Fruit fly (Drosophila melanogaster) whole organism, embryonic: ENCODE results near the gene Adgf-C.
A peak's percentile ranks its signal among the peaks of the same experiment; 100 is the strongest.

Experiments used
- Aef1 ChIP-seq: fragments of 200-800 bp; sonication (Bioruptor generic); IDR thresholded peaks from 3 replicates; pipeline ENCODE4 v1.3.6; 2022; ENCODE audit warnings: missing biosample characterization, missing genetic modification characterization
- Asciz ChIP-seq: fragments of 200-800 bp; sonication (Bioruptor generic); optimal IDR thresholded peaks from 2 replicates; lab custom pipeline; 2017; ENCODE audit warnings: missing biosample characterization, mild to moderate bottlenecking, missing genetic modification characterization, missing genetic modification reagents
- Atf-2 ChIP-seq: fragments of 200-800 bp; sonication (Bioruptor generic); optimal IDR thresholded peaks from 2 replicates; lab custom pipeline; 2016; ENCODE audit warnings: missing biosample characterization, missing genetic modification characterization
- Blimp-1 ChIP-seq: fragments of 200-800 bp; sonication (Bioruptor generic); optimal IDR thresholded peaks from 3 replicates; lab custom pipeline; 2018; ENCODE audit warnings: missing biosample characterization, missing genetic modification characterization, mild to moderate bottlenecking, moderate library complexity, missing genetic modification reagents
- C15 ChIP-seq: fragments of 200-800 bp; sonication (Bioruptor generic); IDR thresholded peaks from 3 replicates; pipeline ENCODE4 v1.3.6; 2022; ENCODE audit warnings: missing biosample characterization, missing genetic modification characterization
- CG11093 ChIP-seq: fragments of 200-800 bp; sonication (Bioruptor generic); IDR thresholded peaks from 3 replicates; pipeline ENCODE4 v1.3.6; 2022; ENCODE audit warnings: missing biosample characterization, missing genetic modification characterization
- CG12071 ChIP-seq: fragments of 200-800 bp; sonication (Bioruptor generic); optimal IDR thresholded peaks from 3 replicates; lab custom pipeline; 2018; ENCODE audit warnings: missing biosample characterization, mild to moderate bottlenecking, missing genetic modification characterization
- CG12155 ChIP-seq: fragments of 200-800 bp; sonication (Bioruptor generic); optimal IDR thresholded peaks from 3 replicates; lab custom pipeline; 2016; ENCODE audit warnings: missing biosample characterization, missing genetic modification characterization
- CG12659 ChIP-seq: fragments of 200-800 bp; sonication (Bioruptor generic); optimal IDR thresholded peaks from 3 replicates; lab custom pipeline; 2017; ENCODE audit warnings: mild to moderate bottlenecking, missing biosample characterization, missing genetic modification reagents, missing genetic modification characterization
- CG13123 ChIP-seq: fragments of 200-800 bp; sonication (Bioruptor generic); optimal IDR thresholded peaks from 2 replicates; lab custom pipeline; 2016; ENCODE audit warnings: missing biosample characterization, missing genetic modification characterization
- CG13624 ChIP-seq: fragments of 200-800 bp; sonication (Bioruptor generic); optimal IDR thresholded peaks from 2 replicates; lab custom pipeline; 2016; ENCODE audit warnings: missing biosample characterization, missing genetic modification characterization
- CG14860 ChIP-seq: fragments of 200-800 bp; sonication (Bioruptor generic); IDR thresholded peaks from 3 replicates; pipeline ENCODE4 v1.3.6; 2022; ENCODE audit warnings: missing biosample characterization, missing genetic modification characterization; ENCODE audit not compliant: partially characterized antibody
- CG17361 ChIP-seq: fragments of 200-800 bp; sonication (Bioruptor generic); IDR thresholded peaks from 3 replicates; pipeline ENCODE4 v1.3.6; 2022; ENCODE audit warnings: missing biosample characterization, missing genetic modification characterization
- CG1792 ChIP-seq: fragments of 200-800 bp; sonication (Bioruptor generic); optimal IDR thresholded peaks from 2 replicates; lab custom pipeline; 2016; ENCODE audit warnings: missing biosample characterization, missing genetic modification characterization
- CG2712 ChIP-seq: fragments of 200-800 bp; optimal IDR thresholded peaks from 3 replicates; lab custom pipeline; 2019; ENCODE audit warnings: missing biosample characterization, mild to moderate bottlenecking, missing genetic modification characterization, moderate library complexity
- CG3065 ChIP-seq: fragments of 200-800 bp; sonication (Bioruptor generic); optimal IDR thresholded peaks from 2 replicates; lab custom pipeline; 2016; ENCODE audit warnings: missing biosample characterization, missing genetic modification characterization
- CG31388 ChIP-seq: fragments of 200-800 bp; sonication (Bioruptor generic); optimal IDR thresholded peaks from 2 replicates; lab custom pipeline; 2016; ENCODE audit warnings: missing biosample characterization, missing genetic modification characterization
- CG33557 ChIP-seq: fragments of 200-800 bp; sonication (Bioruptor generic); optimal IDR thresholded peaks from 2 replicates; lab custom pipeline; 2019; ENCODE audit warnings: missing biosample characterization, mild to moderate bottlenecking, missing genetic modification characterization, moderate library complexity
- CG4424 ChIP-seq: fragments of 200-800 bp; sonication (Bioruptor generic); optimal IDR thresholded peaks from 3 replicates; lab custom pipeline; 2016; ENCODE audit warnings: missing biosample characterization, missing genetic modification characterization
- CG4617 ChIP-seq: fragments of 200-800 bp; sonication (Bioruptor generic); optimal IDR thresholded peaks from 3 replicates; lab custom pipeline; 2016; ENCODE audit warnings: missing biosample characterization, missing genetic modification characterization, borderline replicate concordance
- CG6175 ChIP-seq: fragments of 200-800 bp; sonication (Bioruptor generic); IDR thresholded peaks from 3 replicates; pipeline ENCODE4 v1.3.6; 2022; ENCODE audit warnings: missing biosample characterization, missing genetic modification characterization
- CG6791 ChIP-seq: fragments of 200-800 bp; sonication (Bioruptor generic); IDR thresholded peaks from 3 replicates; pipeline ENCODE4 v1.3.6; 2022; ENCODE audit warnings: missing biosample characterization, missing genetic modification characterization; ENCODE audit not compliant: partially characterized antibody
- CG8089 ChIP-seq: fragments of 200-800 bp; sonication (Bioruptor generic); optimal IDR thresholded peaks from 3 replicates; lab custom pipeline; 2016; ENCODE audit warnings: missing biosample characterization, missing genetic modification characterization
- CG8290 ChIP-seq, 3 experiments: fragments of 200-800 bp; sonication (Bioruptor generic); optimal IDR thresholded peaks; 2 replicates each; lab custom pipeline; 2016 to 2019; ENCODE audit warnings: missing biosample characterization in 3 of 3, missing genetic modification characterization in 3 of 3, mild to moderate bottlenecking in 2 of 3, moderate library complexity in 1 of 3
- CG8478 ChIP-seq: fragments of >200 bp; optimal IDR thresholded peaks from 2 replicates; lab custom pipeline; 2018
- D19B ChIP-seq: fragments of 200-800 bp; sonication (Bioruptor generic); optimal IDR thresholded peaks from 2 replicates; lab custom pipeline; 2017; ENCODE audit warnings: missing biosample characterization, mild to moderate bottlenecking, missing genetic modification characterization
- ERR ChIP-seq: fragments of 200-800 bp; sonication (Bioruptor generic); optimal IDR thresholded peaks from 2 replicates; lab custom pipeline; 2016; ENCODE audit warnings: missing biosample characterization, missing genetic modification characterization
- HLHmδ ChIP-seq: fragments of 200-800 bp; sonication (Bioruptor generic); optimal IDR thresholded peaks from 2 replicates; lab custom pipeline; 2018; ENCODE audit warnings: missing biosample characterization, mild to moderate bottlenecking, missing genetic modification characterization, moderate library complexity
- HmgZ ChIP-seq: fragments of 200-800 bp; sonication (Bioruptor generic); optimal IDR thresholded peaks from 2 replicates; lab custom pipeline; 2018; ENCODE audit warnings: missing biosample characterization, mild to moderate bottlenecking, missing genetic modification characterization
- Hmx ChIP-seq: fragments of 200-800 bp; sonication (Bioruptor generic); optimal IDR thresholded peaks from 2 replicates; lab custom pipeline; 2016; ENCODE audit warnings: missing biosample characterization, missing genetic modification characterization
- Hr51 ChIP-seq, 2 experiments: fragments of 200-800 bp; sonication (Bioruptor generic); optimal IDR thresholded peaks; 2 replicates in 1 of 2; 3 replicates in 1 of 2; lab custom pipeline; 2016 to 2018; ENCODE audit warnings: missing biosample characterization in 2 of 2, missing genetic modification characterization in 2 of 2, mild to moderate bottlenecking in 1 of 2, moderate library complexity in 1 of 2
- Meics ChIP-seq: fragments of 200-800 bp; sonication (Bioruptor generic); optimal IDR thresholded peaks from 2 replicates; lab custom pipeline; 2017; ENCODE audit warnings: missing biosample characterization, mild to moderate bottlenecking, missing genetic modification characterization
- Myb ChIP-seq: fragments of 200-800 bp; sonication (Bioruptor generic); optimal IDR thresholded peaks from 2 replicates; lab custom pipeline; 2016; ENCODE audit warnings: missing biosample characterization, missing genetic modification characterization
- Poxn ChIP-seq: fragments of 200-800 bp; sonication (Bioruptor generic); IDR thresholded peaks from 2 replicates; pipeline ENCODE4 v1.3.6; 2022; ENCODE audit warnings: missing biosample characterization, missing genetic modification characterization
- Scr ChIP-seq: fragments of 200-800 bp; sonication (Bioruptor generic); IDR thresholded peaks from 2 replicates; pipeline ENCODE4 v1.3.6; 2022; ENCODE audit warnings: missing biosample characterization, missing genetic modification characterization; ENCODE audit not compliant: partially characterized antibody
- Sry-δ ChIP-seq: fragments of 200-800 bp; sonication (Bioruptor generic); optimal IDR thresholded peaks from 2 replicates; lab custom pipeline; 2016; ENCODE audit warnings: missing biosample characterization, missing genetic modification characterization
- Ssrp ChIP-seq: fragments of 200-800 bp; sonication (Bioruptor generic); optimal IDR thresholded peaks from 2 replicates; lab custom pipeline; 2018; ENCODE audit warnings: missing biosample characterization, mild to moderate bottlenecking, missing genetic modification characterization, moderate library complexity
- bab2 ChIP-seq: fragments of 200-800 bp; sonication (Bioruptor generic); optimal IDR thresholded peaks from 2 replicates; lab custom pipeline; 2016; ENCODE audit warnings: missing biosample characterization, missing genetic modification characterization
- chn ChIP-seq: fragments of 200-800 bp; sonication (Bioruptor generic); optimal IDR thresholded peaks from 2 replicates; lab custom pipeline; 2016; ENCODE audit warnings: missing biosample characterization, missing genetic modification characterization
- emc ChIP-seq: fragments of 200-800 bp; sonication (Bioruptor generic); optimal IDR thresholded peaks from 2 replicates; lab custom pipeline; 2016; ENCODE audit warnings: missing biosample characterization, missing genetic modification characterization
- ham ChIP-seq: fragments of 200-800 bp; sonication (Bioruptor generic); IDR thresholded peaks from 2 replicates; pipeline ENCODE4 v1.3.6; 2022; ENCODE audit warnings: missing biosample characterization, missing genetic modification characterization
- insv ChIP-seq, 2 experiments: fragments of 200-800 bp; sonication (Bioruptor generic); optimal IDR thresholded peaks; 3 replicates each; lab custom pipeline; 2016 to 2018; ENCODE audit warnings: missing biosample characterization in 2 of 2, missing genetic modification characterization in 2 of 2
- klu ChIP-seq: fragments of 200-800 bp; sonication (Bioruptor generic); IDR thresholded peaks from 2 replicates; pipeline ENCODE4 v1.3.6; 2022; ENCODE audit warnings: missing biosample characterization, missing genetic modification characterization
- lmd ChIP-seq: fragments of 200-800 bp; sonication (Bioruptor generic); IDR thresholded peaks from 2 replicates; pipeline ENCODE4 v1.3.6; 2022; ENCODE audit warnings: missing biosample characterization, missing genetic modification characterization
- mam ChIP-seq: fragments of 200-800 bp; sonication (Bioruptor generic); optimal IDR thresholded peaks from 3 replicates; lab custom pipeline; 2016; ENCODE audit warnings: missing biosample characterization, missing genetic modification characterization
- nau ChIP-seq: fragments of 200-800 bp; sonication (Bioruptor generic); optimal IDR thresholded peaks from 3 replicates; lab custom pipeline; 2017; ENCODE audit warnings: missing biosample characterization, mild to moderate bottlenecking, missing genetic modification characterization, missing genetic modification reagents
- nerfin-1 ChIP-seq: fragments of 200-800 bp; sonication (Bioruptor generic); optimal IDR thresholded peaks from 3 replicates; lab custom pipeline; 2019; ENCODE audit warnings: missing biosample characterization, mild to moderate bottlenecking, missing genetic modification characterization, moderate library complexity
- phol ChIP-seq: fragments of 200-800 bp; sonication (Bioruptor generic); optimal IDR thresholded peaks from 3 replicates; lab custom pipeline; 2018; ENCODE audit warnings: missing biosample characterization, mild to moderate bottlenecking, missing genetic modification characterization, moderate library complexity
- sob ChIP-seq: fragments of 200-800 bp; sonication (Bioruptor generic); IDR thresholded peaks from 2 replicates; pipeline ENCODE4 v1.3.6; 2022; ENCODE audit warnings: missing biosample characterization, missing genetic modification characterization
- tup ChIP-seq: fragments of 200-800 bp; sonication (Bioruptor generic); optimal IDR thresholded peaks from 2 replicates; lab custom pipeline; 2016; ENCODE audit warnings: missing biosample characterization, mild to moderate bottlenecking, missing genetic modification characterization, moderate library complexity
- twi ChIP-seq: fragments of 200-800 bp; optimal IDR thresholded peaks from 2 replicates; lab custom pipeline; 2019; ENCODE audit warnings: missing biosample characterization, mild to moderate bottlenecking, missing genetic modification characterization, moderate library complexity
- usp ChIP-seq: fragments of >200 bp; optimal IDR thresholded peaks from 2 replicates; lab custom pipeline; 2017; ENCODE audit warnings: missing biosample characterization, missing genetic modification characterization

The Adgf-C gene

dm6 chr3R:13713541-13713940 lies 7.0 kb downstream of the Adgf-C start (continued):
- TF ChIP-seq CG6791 (GFP tag; lab: Robert Waterston, UW) (no peak), nerfin-1 (tag; lab: Kevin White, UChicago) (peak; percentile 6), Meics (peak; percentile 26), Sry-δ (GFP tag; lab: Kevin White, UChicago) (no peak), C15 (GFP tag; lab: Robert Waterston, UW) (no peak), Myb (GFP tag; lab: Kevin White, UChicago) (no peak), ham (GFP tag; lab: Robert Waterston, UW) (no peak), ERR (GFP tag; lab: Kevin White, UChicago) (no peak), CG33557 (peak; percentile 33), CG3065 (GFP tag; lab: Kevin White, UChicago) (no peak), Hr51 (GFP tag; optimal IDR thresholded peaks at IDR 0.05; lab: Kevin White, UChicago) (peak in 1 of 2 experiments; percentile 55), tup (GFP tag; lab: Kevin White, UChicago) (no peak), Asciz (GFP tag; lab: Kevin White, UChicago) (peak; percentile 66), CG4617 (GFP tag; lab: Kevin White, UChicago) (no peak), emc (no peak), usp (no peak), nau (GFP tag; lab: Kevin White, UChicago) (peak; percentile 15), CG13123 (GFP tag; lab: Kevin White, UChicago) (no peak), CG12071 (no peak), sob (GFP tag; lab: Robert Waterston, UW) (no peak), CG11093 (GFP tag; lab: Robert Waterston, UW) (no peak), Ssrp (peak; percentile 49), CG6175 (GFP tag; lab: Robert Waterston, UW) (no peak), Blimp-1 (GFP tag; lab: Kevin White, UChicago) (peak; percentile 57), twi (tag; lab: Kevin White, UChicago) (no peak), insv (GFP tag; optimal IDR thresholded peaks at IDR 0.05; lab: Kevin White, UChicago) (no peak), CG12155 (no peak), CG8089 (GFP tag; lab: Kevin White, UChicago) (no peak), bab2 (GFP tag; lab: Kevin White, UChicago) (no peak), CG2712 (tag; lab: Kevin White, UChicago) (peak; percentile 75), HmgZ (no peak), CG4424 (GFP tag; lab: Kevin White, UChicago) (peak; percentile 51), lmd (GFP tag; lab: Robert Waterston, UW) (no peak), phol (tag; lab: Kevin White, UChicago) (peak; percentile 58), mam (GFP tag; lab: Kevin White, UChicago) (no peak), CG8478 (no peak), Scr (no peak), CG12659 (GFP tag; lab: Kevin White, UChicago) (peak; percentile 8), CG14860 (no peak), CG17361 (GFP tag; lab: Robert Waterston, UW) (peak; percentile 50; the same call in 2 of the 3 replicates), D19B (GFP tag; lab: Kevin White, UChicago) (no peak), CG8290 (GFP tag; optimal IDR thresholded peaks at IDR 0.05; lab: Kevin White, UChicago) (no peak), CG8290 (tag; optimal IDR thresholded peaks at IDR 0.05; lab: Kevin White, UChicago) (no peak), Hmx (GFP tag; lab: Kevin White, UChicago) (no peak), chn (no peak), Aef1 (GFP tag; lab: Robert Waterston, UW) (no peak), HLHmδ (GFP tag; lab: Kevin White, UChicago) (no peak), CG1792 (GFP tag; lab: Kevin White, UChicago) (no peak), CG13624 (GFP tag; lab: Kevin White, UChicago) (no peak), Poxn (no peak), Atf-2 (GFP tag; lab: Kevin White, UChicago) (no peak), klu (no peak), CG31388 (no peak)
